Worm (Caenorhabditis elegans): ENCODE measurements around the gene gur-3.

gur-3 gene

ce11 chrX:10401118-10401517 is 5.0 kb downstream of the gur-3 start:
- TF ChIP-seq nhr-2 (tag; optimal IDR thresholded peaks at IDR 0.05) (no peak), ces-1 (GFP tag; optimal IDR thresholded peaks at IDR 0.05) (peak; percentile 16)

ce11 chrX:10396509-10397292 is 9.4 kb downstream of the gur-3 start, which contains the start of gene pkn-1:
Gene pkn-1 (plus strand): TSS chrX:10397242.
- TF ChIP-seq M03D4.4 (tag; optimal IDR thresholded peaks at IDR 0.05) (no peak), lin-13 (tag; optimal IDR thresholded peaks at IDR 0.05) (no peak), ceh-39 (tag; optimal IDR thresholded peaks at IDR 0.05) (no peak), unc-120 (tag; optimal IDR thresholded peaks at IDR 0.05; ENCODE audit: poor library complexity, severe bottlenecking) (no peak), nhr-76 (tag; optimal IDR thresholded peaks at IDR 0.05) (no peak), drap-1 (GFP tag; optimal IDR thresholded peaks at IDR 0.05) (peak; percentile 13), pha-4 (tag; optimal IDR thresholded peaks at IDR 0.05) (no peak), blmp-1 (tag; optimal IDR thresholded peaks at IDR 0.05) (no peak), cnd-1 (tag; optimal IDR thresholded peaks at IDR 0.05) (peak; percentile 39), unc-62 (GFP tag; optimal IDR thresholded peaks at IDR 0.05) (no peak), mep-1 (tag; optimal IDR thresholded peaks at IDR 0.05) (no peak), ceh-83 (GFP tag; optimal IDR thresholded peaks at IDR 0.05) (peak; percentile 50), sem-2 (GFP tag; optimal IDR thresholded peaks at IDR 0.05) (no peak), lsy-2 (tag; optimal IDR thresholded peaks at IDR 0.05) (no peak)

ce11 chrX:10395668-10396067 is 10.4 kb downstream of the gur-3 start:
- TF ChIP-seq nhr-2 (tag; optimal IDR thresholded peaks at IDR 0.05) (peak; percentile 51), unc-62 (GFP tag; optimal IDR thresholded peaks at IDR 0.05) (peak; percentile 75), flh-1 (GFP tag; optimal IDR thresholded peaks at IDR 0.05) (no peak), snpc-4 (tag; optimal IDR thresholded peaks at IDR 0.05) (no peak), unc-120 (tag; optimal IDR thresholded peaks at IDR 0.05; ENCODE audit: poor library complexity, severe bottlenecking) (peak; percentile 42), M03D4.4 (tag; optimal IDR thresholded peaks at IDR 0.05) (peak; percentile 62), pha-4 (tag; optimal IDR thresholded peaks at IDR 0.05) (peak; percentile 17), nhr-237 (tag; optimal IDR thresholded peaks at IDR 0.05) (no peak), elt-1 (tag; optimal IDR thresholded peaks at IDR 0.05; ENCODE audit: borderline replicate concordance, insufficient read depth) (no peak), zip-8 (tag; optimal IDR thresholded peaks at IDR 0.05) (peak; percentile 21), mls-2 (tag; optimal IDR thresholded peaks at IDR 0.05) (peak; percentile 44), sptf-1 (tag; optimal IDR thresholded peaks at IDR 0.05) (peak; percentile 46), ham-2 (GFP tag; optimal IDR thresholded peaks at IDR 0.05) (peak; percentile 26), ztf-11 (tag; optimal IDR thresholded peaks at IDR 0.05) (peak; percentile 57), drap-1 (GFP tag; optimal IDR thresholded peaks at IDR 0.05) (peak; percentile 0), cnd-1 (tag; optimal IDR thresholded peaks at IDR 0.05) (peak; percentile 17), ces-1 (GFP tag; optimal IDR thresholded peaks at IDR 0.05) (peak; percentile 44)

DNA sequence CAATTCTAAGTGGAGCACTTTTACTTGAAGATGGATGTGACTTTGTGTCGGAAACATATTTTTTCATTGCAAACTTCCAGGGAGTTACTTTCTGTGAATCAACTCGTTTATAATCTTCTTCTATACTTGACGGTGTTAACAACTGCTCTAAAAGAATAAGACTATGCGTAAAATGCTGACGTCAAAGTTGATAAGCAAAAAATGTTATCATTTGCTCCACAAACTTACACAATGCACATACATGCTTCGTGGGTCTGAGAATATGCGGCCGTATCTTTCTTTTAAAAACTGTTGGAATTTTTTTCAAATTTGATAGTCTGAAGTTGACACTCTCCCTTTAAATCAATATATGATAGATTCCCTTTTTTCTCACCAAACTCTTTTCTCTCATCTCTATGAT is 10.9 kb downstream of the gur-3 start:
- TF ChIP-seq nhr-76 (tag; optimal IDR thresholded peaks at IDR 0.05) (no peak), elt-3 (tag; optimal IDR thresholded peaks at IDR 0.05) (no peak), unc-62 (GFP tag; optimal IDR thresholded peaks at IDR 0.05) (no peak), zip-8 (tag; optimal IDR thresholded peaks at IDR 0.05) (no peak), ham-2 (GFP tag; optimal IDR thresholded peaks at IDR 0.05) (no peak), flh-1 (GFP tag; optimal IDR thresholded peaks at IDR 0.05) (no peak), cnd-1 (tag; optimal IDR thresholded peaks at IDR 0.05) (no peak)

ce11 chrX:10394238-10394637 is 11.9 kb downstream of the gur-3 start:
- TF ChIP-seq unc-120 (tag; optimal IDR thresholded peaks at IDR 0.05; ENCODE audit: poor library complexity, severe bottlenecking) (peak; percentile 60), nhr-12 (tag; optimal IDR thresholded peaks at IDR 0.05) (no peak), elt-1 (tag; optimal IDR thresholded peaks at IDR 0.05; ENCODE audit: borderline replicate concordance, insufficient read depth) (no peak), elt-3 (tag; optimal IDR thresholded peaks at IDR 0.05) (no peak), nhr-2 (tag; optimal IDR thresholded peaks at IDR 0.05) (no peak), unc-39 (tag; optimal IDR thresholded peaks at IDR 0.05) (no peak), snpc-4 (tag; optimal IDR thresholded peaks at IDR 0.05) (no peak), lsy-2 (tag; optimal IDR thresholded peaks at IDR 0.05) (no peak), ces-1 (GFP tag; optimal IDR thresholded peaks at IDR 0.05) (no peak), mep-1 (tag; optimal IDR thresholded peaks at IDR 0.05) (no peak), hlh-1 (tag; optimal IDR thresholded peaks at IDR 0.05) (peak; percentile 93), drap-1 (GFP tag; optimal IDR thresholded peaks at IDR 0.05) (no peak), flh-1 (GFP tag; optimal IDR thresholded peaks at IDR 0.05) (no peak), ceh-43 (GFP tag; optimal IDR thresholded peaks at IDR 0.05) (no peak), blmp-1 (tag; optimal IDR thresholded peaks at IDR 0.05) (no peak), ham-2 (GFP tag; optimal IDR thresholded peaks at IDR 0.05) (peak; percentile 25), nhr-76 (tag; optimal IDR thresholded peaks at IDR 0.05) (no peak), unc-62 (GFP tag; optimal IDR thresholded peaks at IDR 0.05) (peak; percentile 87), ceh-83 (GFP tag; optimal IDR thresholded peaks at IDR 0.05) (no peak), M03D4.4 (tag; optimal IDR thresholded peaks at IDR 0.05) (peak; percentile 20), mls-2 (tag; optimal IDR thresholded peaks at IDR 0.05) (no peak), nhr-28 (tag; optimal IDR thresholded peaks at IDR 0.05) (no peak), sem-2 (GFP tag; optimal IDR thresholded peaks at IDR 0.05) (no peak), cnd-1 (tag; optimal IDR thresholded peaks at IDR 0.05) (no peak), sptf-1 (tag; optimal IDR thresholded peaks at IDR 0.05) (no peak), bed-3 (GFP tag; optimal IDR thresholded peaks at IDR 0.05) (no peak), lin-13 (tag; optimal IDR thresholded peaks at IDR 0.05) (no peak), lin-32 (GFP tag; optimal IDR thresholded peaks at IDR 0.05) (no peak), tbx-8 (GFP tag; optimal IDR thresholded peaks at IDR 0.05) (no peak), pha-4 (tag; optimal IDR thresholded peaks at IDR 0.05) (no peak), zip-8 (tag; optimal IDR thresholded peaks at IDR 0.05) (no peak), ceh-39 (tag; optimal IDR thresholded peaks at IDR 0.05) (no peak), nhr-237 (tag; optimal IDR thresholded peaks at IDR 0.05) (no peak), mab-5 (tag; optimal IDR thresholded peaks at IDR 0.05) (no peak), ztf-11 (tag; optimal IDR thresholded peaks at IDR 0.05) (no peak)

Measured in whole organism, mixed stage, embryonic.